Worm (Caenorhabditis elegans) whole organism, L1 larva: ENCODE results near the gene mec-2.
A peak's percentile ranks its signal among the peaks of the same experiment; 100 is the strongest.

ENCODE experiments used
- Y116A8C.19 ChIP-seq: sonication (generic microtip); optimal IDR thresholded peaks from 2 replicates; lab custom pipeline; 2016; ENCODE audit warnings: missing compliant biosample characterization, missing genetic modification characterization, borderline replicate concordance
- aha-1 ChIP-seq: fragments of 150-350 bp; optimal IDR thresholded peaks from 2 replicates; lab custom pipeline; 2014; ENCODE audit warnings: missing biosample characterization, missing genetic modification characterization
- blmp-1 ChIP-seq: fragments of 150-350 bp; optimal IDR thresholded peaks from 2 replicates; lab custom pipeline; 2014; ENCODE audit warnings: missing biosample characterization, missing genetic modification characterization
- ceh-63 ChIP-seq: fragments of 200-800 bp; sonication (Bioruptor generic); optimal IDR thresholded peaks from 2 replicates; lab custom pipeline; 2018; ENCODE audit warnings: mild to moderate bottlenecking, missing genetic modification characterization, missing compliant biosample characterization
- dpl-1 ChIP-seq, 3 experiments: fragments of 150-350 bp in 2 of 3; sonication (generic microtip) in 1 of 3; optimal IDR thresholded peaks; 2 replicates each; lab custom pipeline; 2014 to 2017; ENCODE audit warnings: missing biosample characterization in 3 of 3, missing genetic modification characterization in 3 of 3, missing genetic modification reagents in 3 of 3
- dsc-1 ChIP-seq: sonication (generic microtip); optimal IDR thresholded peaks from 2 replicates; lab custom pipeline; 2016; ENCODE audit warnings: mild to moderate bottlenecking, missing genetic modification characterization, missing compliant biosample characterization
- efl-3 ChIP-seq: fragments of 200-800 bp; sonication (Bioruptor generic); optimal IDR thresholded peaks from 2 replicates; lab custom pipeline; 2018; ENCODE audit warnings: mild to moderate bottlenecking, missing genetic modification characterization, missing compliant biosample characterization
- elt-2 ChIP-seq: sonication (generic microtip); optimal IDR thresholded peaks from 2 replicates; lab custom pipeline; 2016; ENCODE audit warnings: missing genetic modification characterization, mild to moderate bottlenecking, inconsistent platforms, missing compliant biosample characterization, missing genetic modification reagents
- elt-3 ChIP-seq, 6 experiments: fragments of 150-350 bp in 1 of 6; sonication (generic microtip); optimal IDR thresholded peaks; 2 replicates each; lab custom pipeline; 2017 to 2018; ENCODE audit warnings: missing biosample characterization in 6 of 6, missing genetic modification characterization in 6 of 6, inconsistent platforms in 1 of 6
- grh-1 ChIP-seq: fragments of 200-800 bp; sonication (Bioruptor generic); IDR thresholded peaks from 2 replicates; pipeline ENCODE4 v1.3.6; 2022; ENCODE audit warnings: missing genetic modification reagents, missing genetic modification characterization, missing compliant biosample characterization
- isw-1 ChIP-seq: fragments of 200-800 bp; sonication (Bioruptor generic); IDR thresholded peaks from 2 replicates; pipeline ENCODE4 v1.3.6; 2022; ENCODE audit warnings: missing genetic modification characterization, missing compliant biosample characterization
- lin-13 ChIP-seq: fragments of 150-350 bp; optimal IDR thresholded peaks from 2 replicates; lab custom pipeline; 2014; ENCODE audit warnings: missing biosample characterization, missing genetic modification reagents, missing genetic modification characterization
- lin-14 ChIP-seq: fragments of 200-800 bp; sonication (Bioruptor generic); optimal IDR thresholded peaks from 2 replicates; lab custom pipeline; 2018; ENCODE audit warnings: mild to moderate bottlenecking, missing genetic modification characterization, moderate library complexity, missing compliant biosample characterization
- lin-35 ChIP-seq, 2 experiments: fragments of 150-350 bp; optimal IDR thresholded peaks; 2 replicates each; lab custom pipeline; 2014; ENCODE audit warnings: missing biosample characterization in 2 of 2, missing genetic modification characterization in 2 of 2, missing genetic modification reagents in 2 of 2
- lin-39 ChIP-seq: fragments of 150-350 bp; optimal IDR thresholded peaks from 2 replicates; lab custom pipeline; 2014; ENCODE audit warnings: missing biosample characterization, missing genetic modification reagents, missing genetic modification characterization
- lsy-2 ChIP-seq, 2 experiments: fragments of 150-350 bp; optimal IDR thresholded peaks; 2 replicates each; lab custom pipeline; 2014; ENCODE audit warnings: missing biosample characterization in 2 of 2, missing genetic modification characterization in 2 of 2
- mab-9 ChIP-seq: fragments of 200-800 bp; sonication (Bioruptor generic); IDR thresholded peaks from 2 replicates; pipeline ENCODE4 v1.3.6; 2022; ENCODE audit warnings: missing genetic modification reagents, missing genetic modification characterization, missing compliant biosample characterization
- mdl-1 ChIP-seq, 2 experiments: fragments of 150-350 bp; optimal IDR thresholded peaks; 2 replicates each; lab custom pipeline; 2014 to 2017; ENCODE audit warnings: missing biosample characterization in 2 of 2, missing genetic modification characterization in 2 of 2, inconsistent platforms in 1 of 2
- mep-1 ChIP-seq: fragments of 150-350 bp; optimal IDR thresholded peaks from 2 replicates; lab custom pipeline; 2014; ENCODE audit warnings: missing biosample characterization, missing genetic modification characterization
- nhr-11 ChIP-seq: fragments of 150-350 bp; optimal IDR thresholded peaks from 2 replicates; lab custom pipeline; 2014; ENCODE audit warnings: missing biosample characterization, missing genetic modification characterization
- nhr-19 ChIP-seq: fragments of 200-800 bp; sonication (Bioruptor generic); conservative IDR thresholded peaks from 2 replicates; pipeline ENCODE4 v1.3.6; 2022; ENCODE audit warnings: missing genetic modification characterization, missing compliant biosample characterization
- nhr-20 ChIP-seq: sonication (generic microtip); optimal IDR thresholded peaks from 2 replicates; lab custom pipeline; 2016; ENCODE audit warnings: mild to moderate bottlenecking, missing genetic modification characterization, missing compliant biosample characterization
- nhr-71 ChIP-seq: sonication (generic microtip); optimal IDR thresholded peaks from 2 replicates; lab custom pipeline; 2016; ENCODE audit warnings: mild to moderate bottlenecking, missing genetic modification characterization, moderate library complexity, missing compliant biosample characterization
- nhr-85 ChIP-seq: sonication (generic microtip); peaks from one replicate; lab custom pipeline; 2016; ENCODE audit warnings: missing genetic modification characterization, inconsistent platforms, missing compliant biosample characterization
- nhr-90 ChIP-seq: sonication (generic microtip); optimal IDR thresholded peaks from 2 replicates; lab custom pipeline; 2016; ENCODE audit warnings: mild to moderate bottlenecking, missing genetic modification characterization, missing compliant biosample characterization; ENCODE audit not compliant: poor library complexity
- pag-3 ChIP-seq: sonication (generic microtip); optimal IDR thresholded peaks from 2 replicates; lab custom pipeline; 2017; ENCODE audit warnings: missing genetic modification characterization, mild to moderate bottlenecking, missing compliant biosample characterization, antibody characterized with exemption, borderline replicate concordance; ENCODE audit not compliant: insufficient read depth
- rnt-1 ChIP-seq: sonication (generic microtip); optimal IDR thresholded peaks from 2 replicates; lab custom pipeline; 2016; ENCODE audit warnings: mild to moderate bottlenecking, missing genetic modification characterization, moderate library complexity, missing compliant biosample characterization
- snpc-4 ChIP-seq: fragments of 150-350 bp; optimal IDR thresholded peaks from 2 replicates; lab custom pipeline; 2014; ENCODE audit warnings: missing biosample characterization, missing genetic modification characterization
- snu-23 ChIP-seq: sonication (generic microtip); optimal IDR thresholded peaks from 2 replicates; lab custom pipeline; 2016; ENCODE audit warnings: missing genetic modification characterization, missing compliant biosample characterization
- sptf-1 ChIP-seq: fragments of 150-350 bp; optimal IDR thresholded peaks from 2 replicates; lab custom pipeline; 2014; ENCODE audit warnings: missing biosample characterization, missing genetic modification characterization
- sup-37 ChIP-seq: fragments of 200-800 bp; sonication (Bioruptor generic); optimal IDR thresholded peaks from 2 replicates; lab custom pipeline; 2018; ENCODE audit warnings: mild to moderate bottlenecking, missing genetic modification characterization, missing compliant biosample characterization
- tbx-2 ChIP-seq: sonication (generic microtip); optimal IDR thresholded peaks from 2 replicates; lab custom pipeline; 2016; ENCODE audit warnings: missing genetic modification characterization, missing compliant biosample characterization
- unc-130 ChIP-seq: fragments of 150-350 bp; optimal IDR thresholded peaks from 2 replicates; lab custom pipeline; 2017; ENCODE audit warnings: missing biosample characterization, missing genetic modification characterization, inconsistent platforms
- unc-62 ChIP-seq: fragments of 150-350 bp; optimal IDR thresholded peaks from 2 replicates; lab custom pipeline; 2014; ENCODE audit warnings: missing biosample characterization, missing genetic modification reagents, missing genetic modification characterization
- xbp-1 ChIP-seq: sonication (generic microtip); optimal IDR thresholded peaks from 2 replicates; lab custom pipeline; 2016; ENCODE audit warnings: missing genetic modification characterization, missing compliant biosample characterization
- ztf-4 ChIP-seq: fragments of 150-350 bp; optimal IDR thresholded peaks from 2 replicates; lab custom pipeline; 2014; ENCODE audit warnings: missing biosample characterization, missing genetic modification characterization

Gene mec-2

DNA sequence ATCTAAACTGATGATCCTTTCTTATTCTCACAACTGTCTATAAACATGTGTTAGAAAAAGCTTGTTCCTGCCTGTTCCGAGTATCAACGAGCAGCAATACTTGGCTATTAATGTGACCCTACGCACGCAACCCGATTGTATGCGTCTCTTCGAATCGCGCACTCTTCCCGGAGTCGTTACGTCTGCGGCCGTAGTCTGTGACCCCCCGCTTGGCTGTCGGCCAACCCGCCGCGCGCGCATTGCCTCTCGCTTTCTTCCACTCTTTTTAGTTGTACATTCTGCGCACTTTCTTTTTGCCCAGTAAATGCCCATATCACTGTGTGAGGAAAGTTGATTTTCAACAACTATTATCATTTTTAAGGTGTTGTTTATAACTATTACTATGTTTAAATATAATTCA, 24.3 kb downstream of the mec-2 start (continued):
- no peak for TF ChIP-seq aha-1 (tag; lab: Kevin White, UChicago)
- peak; percentile 71 for TF ChIP-seq unc-130 (tag; lab: Kevin White, UChicago)

DNA sequence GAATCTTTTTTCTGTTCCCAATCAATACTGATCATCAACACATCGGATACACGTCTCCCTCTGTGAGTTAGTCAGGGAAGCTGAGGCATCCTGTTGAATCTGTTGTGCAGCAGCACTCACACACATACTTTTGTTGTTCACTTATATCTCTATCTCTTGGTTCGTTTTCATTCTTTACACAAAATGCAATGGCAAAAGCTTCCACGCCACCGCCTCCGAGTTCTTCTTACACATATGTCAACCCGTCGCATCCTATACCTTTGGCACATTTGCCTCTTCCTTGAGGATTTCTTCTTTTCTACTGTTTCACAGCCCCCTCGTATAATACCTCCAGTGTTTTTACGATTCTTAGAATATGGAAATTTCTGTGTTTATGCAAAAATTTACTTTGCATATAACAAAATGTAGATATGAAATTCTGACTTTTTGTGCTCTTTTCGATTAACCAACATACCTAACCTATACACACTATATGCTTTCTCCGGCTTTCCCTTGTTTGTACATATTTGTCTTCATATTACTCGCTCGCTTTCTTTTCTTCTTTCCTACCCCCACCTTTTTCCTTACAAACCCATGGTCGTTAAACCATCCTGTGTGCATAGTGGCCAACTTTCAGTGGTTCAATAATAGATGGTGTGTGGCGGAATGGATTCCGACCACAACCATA, 25.1 kb downstream of the mec-2 start, which contains the start of gene unc-97:
Gene unc-97 (plus strand): TSS at position 617 of the 667 bp plus-strand sequence.
- TF ChIP-seq rnt-1 (tag; lab: Kevin White, UChicago) (peak; percentile 57), Y116A8C.19 (tag; lab: Kevin White, UChicago) (no peak), snu-23 (GFP tag; lab: Kevin White, UChicago) (peak; percentile 1), lin-14 (GFP tag; lab: Kevin White, UChicago) (peak; percentile 48), nhr-71 (peak; percentile 26), pag-3 (peak; percentile 92), dsc-1 (tag; lab: Kevin White, UChicago) (peak; percentile 33), unc-62 (GFP tag; lab: Kevin White, UChicago) (no peak)

- TF ChIP-seq snpc-4 (tag; lab: Kevin White, UChicago) (no peak), elt-2 (tag; lab: Kevin White, UChicago) (peak; percentile 9)
These were observed 31.7 kb downstream of the mec-2 start, which contains the start of gene sulp-2 for ce11 chrX:5599224-5599623. Gene sulp-2, minus strand, starts transcription at chrX:5599330.

ce11 chrX:5603338-5603816, 35.8 kb downstream of the mec-2 start, which contains the start of gene F14D12.1:
Gene F14D12.1, plus strand, starts transcription at chrX:5603766.
- TF ChIP-seq nhr-71 (peak; percentile 59), lin-35 (GFP tag; optimal IDR thresholded peaks at IDR 0.05; lab: Kevin White, UChicago) (peak in 1 of 2 experiments; percentile 49), nhr-20 (tag; lab: Kevin White, UChicago) (peak; percentile 70), isw-1 (no peak), snu-23 (GFP tag; lab: Kevin White, UChicago) (peak; percentile 52), mdl-1 (tag; optimal IDR thresholded peaks at IDR 0.05; lab: Kevin White, UChicago) (peak in 1 of 2 experiments; percentile 40), unc-130 (tag; lab: Kevin White, UChicago) (peak; percentile 20), lsy-2 (tag; optimal IDR thresholded peaks at IDR 0.05; lab: Kevin White, UChicago) (peak in 1 of 2 experiments; percentile 31), ztf-4 (tag; lab: Kevin White, UChicago) (peak; percentile 11), nhr-90 (peak; percentile 50), efl-3 (GFP tag; lab: Kevin White, UChicago) (no peak), grh-1 (0 out of 2 replicates have a peak, but pooled peaks have one; percentile 30), tbx-2 (tag; lab: Kevin White, UChicago) (peak; percentile 29), lin-39 (no peak), blmp-1 (peak; percentile 79), nhr-11 (tag; lab: Kevin White, UChicago) (no peak), dpl-1 (GFP tag; optimal IDR thresholded peaks at IDR 0.05; lab: Kevin White, UChicago) (no peak), mep-1 (tag; lab: Kevin White, UChicago) (no peak), nhr-85 (peak; percentile 94), elt-3 (tag; optimal IDR thresholded peaks at IDR 0.05; lab: Kevin White, UChicago) (peak in 4 of 6 experiments; percentile 47 to 90 (median 86)), ceh-63 (GFP tag; lab: Kevin White, UChicago) (no peak), nhr-19 (GFP tag; lab: Robert Waterston, UW) (peak; percentile 40), lin-14 (GFP tag; lab: Kevin White, UChicago) (peak; percentile 69)

DNA sequence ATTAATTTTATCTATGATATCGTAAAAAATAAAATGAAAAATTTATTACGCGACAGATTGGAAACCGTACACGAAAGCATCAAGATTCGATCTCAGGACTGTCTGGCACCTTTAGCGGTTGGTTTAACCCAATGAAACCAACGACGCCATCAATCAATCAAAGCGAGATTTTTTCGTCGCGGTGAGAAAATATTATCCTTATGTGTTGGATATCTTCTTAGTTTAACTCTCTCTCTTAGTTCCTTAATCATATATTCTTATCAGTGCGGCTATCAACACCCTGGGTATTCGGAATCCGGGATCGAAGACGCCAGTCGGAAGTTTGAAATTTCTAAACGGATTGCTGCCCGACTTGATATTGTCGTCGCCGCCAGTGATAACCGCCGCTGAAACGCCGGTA, 37.5 kb downstream of the mec-2 start:
- peak; percentile 49 for TF ChIP-seq nhr-85
- no peak for TF ChIP-seq sup-37 (GFP tag; lab: Kevin White, UChicago)
- no peak for TF ChIP-seq sptf-1 (tag; lab: Kevin White, UChicago)
- no peak for TF ChIP-seq lin-14 (GFP tag; lab: Kevin White, UChicago)
- peak; percentile 81 for TF ChIP-seq blmp-1
- TF ChIP-seq xbp-1 (tag; lab: Kevin White, UChicago): no peak
- no peak for TF ChIP-seq mab-9 (GFP tag; lab: Robert Waterston, UW)
- TF ChIP-seq dsc-1 (tag; lab: Kevin White, UChicago): no peak
- no peak for TF ChIP-seq lin-13
- peak in 2 of 6 experiments; percentile 45 to 70 for TF ChIP-seq elt-3 (tag; optimal IDR thresholded peaks at IDR 0.05; lab: Kevin White, UChicago)
- TF ChIP-seq efl-3 (GFP tag; lab: Kevin White, UChicago): no peak
- TF ChIP-seq, all 84 proteins: peak for 3
